Worm (Caenorhabditis elegans): ENCODE measurements around the gene E01G6.1.

DNA sequence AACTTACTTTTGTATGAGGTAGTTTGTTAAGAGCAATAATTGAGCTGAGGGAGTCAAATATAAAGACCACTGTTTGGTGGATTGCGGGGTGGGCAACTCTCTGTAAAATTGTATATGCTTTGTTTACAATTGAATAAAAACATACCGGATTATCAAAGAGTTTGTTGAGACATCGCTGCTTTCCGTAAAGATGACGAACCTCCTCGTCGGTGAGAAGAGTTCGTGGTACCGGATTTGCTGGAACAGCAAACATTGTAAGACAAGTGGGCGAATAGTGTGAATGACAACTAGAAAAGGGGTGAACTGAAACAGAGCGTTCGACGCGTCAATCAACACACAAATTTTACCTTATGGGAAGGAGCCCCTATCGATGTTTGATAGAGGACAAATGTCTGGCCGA lies 35.7 kb downstream of the E01G6.1 start, which contains the start of gene W06D11.2:
- TF ChIP-seq ceh-79 (tag; optimal IDR thresholded peaks at IDR 0.05) (no peak), Y79H2A.3 (GFP tag; conservative IDR thresholded peaks at IDR 0.05) (no peak), ama-1 (optimal IDR thresholded peaks at IDR 0.05) (no peak), ama-1 (GFP tag; optimal IDR thresholded peaks at IDR 0.05) (no peak), ZK185.1 (tag; optimal IDR thresholded peaks at IDR 0.05; ENCODE audit: poor library complexity, severe bottlenecking) (no peak), egl-18 (GFP tag; IDR thresholded peaks at IDR 0.05) (no peak), gei-17 (GFP tag; optimal IDR thresholded peaks at IDR 0.05) (no peak), T07F8.4 (tag; optimal IDR thresholded peaks at IDR 0.05) (no peak), nfya-1 (tag; optimal IDR thresholded peaks at IDR 0.05; ENCODE audit: borderline replicate concordance, insufficient read depth) (no peak), pha-4 (tag; optimal IDR thresholded peaks at IDR 0.05) (no peak), hmg-20 (GFP tag; IDR thresholded peaks at IDR 0.05) (no peak), T26A5.8 (tag; optimal IDR thresholded peaks at IDR 0.05) (no peak)
